Fruit fly (Drosophila melanogaster): ENCODE measurements around the gene dsb.
A peak's percentile ranks its signal among the peaks of the same experiment; 100 is the strongest.

The dsb gene

DNA sequence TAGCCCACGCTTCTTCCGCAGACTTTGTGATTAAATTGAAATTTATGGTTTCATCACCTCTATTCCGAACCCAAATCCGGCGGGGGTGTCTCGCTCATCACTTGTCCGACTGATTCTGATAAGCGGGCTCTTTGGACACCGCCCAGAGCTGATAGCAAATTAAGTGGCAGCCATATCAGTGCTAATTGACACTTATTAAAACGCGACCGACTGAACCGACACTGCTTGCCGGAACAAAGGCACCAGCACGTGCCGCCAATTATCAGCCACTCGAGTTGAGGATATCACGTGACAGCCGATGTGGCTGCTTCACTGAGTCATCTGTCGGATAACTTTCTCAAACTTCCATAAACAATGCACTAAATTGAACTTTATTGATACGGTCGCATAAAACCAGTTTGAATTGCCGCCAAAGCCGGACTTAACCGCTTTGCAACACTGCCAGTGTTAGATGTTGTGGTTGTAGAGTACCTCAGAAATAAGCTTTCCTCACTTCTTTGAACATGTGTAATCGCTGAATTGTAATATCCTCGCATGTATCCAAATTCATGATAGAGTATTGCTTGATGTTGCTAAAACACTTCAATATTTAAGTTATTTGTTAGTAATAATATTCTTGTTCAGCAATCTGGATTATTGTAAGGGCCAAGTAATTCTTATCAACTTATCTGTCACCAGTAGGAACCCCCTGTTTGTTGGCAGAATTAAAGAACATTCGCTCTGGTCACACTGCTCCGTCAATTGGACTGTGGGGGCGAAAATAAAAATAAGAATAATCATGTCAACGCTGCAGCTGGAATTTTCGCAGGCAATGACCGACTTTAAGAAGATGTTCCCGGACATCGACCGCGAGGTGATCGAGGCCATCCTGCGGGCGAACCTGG is 53.3 kb downstream of the dsb start, which contains the start of gene CG12024 (continued):
- TF ChIP-seq H15 (GFP tag; IDR thresholded peaks at IDR 0.05): peak; percentile 62; the same call in 1 of the 3 replicates
- peak; percentile 66; the same call in 1 of the 2 replicates for TF ChIP-seq CG14014 (GFP tag; IDR thresholded peaks at IDR 0.05)
- peak; percentile 58 for TF ChIP-seq dm (GFP tag; optimal IDR thresholded peaks at IDR 0.05)
- peak; percentile 4 for TF ChIP-seq CG15073 (GFP tag; optimal IDR thresholded peaks at IDR 0.05)
- peak; percentile 40 for TF ChIP-seq CG13296 (GFP tag; optimal IDR thresholded peaks at IDR 0.05)
- peak; percentile 91 for TF ChIP-seq pzg (GFP tag; optimal IDR thresholded peaks at IDR 0.05)
- no peak for TF ChIP-seq dimm (GFP tag; IDR thresholded peaks at IDR 0.05)
- peak; percentile 5 for TF ChIP-seq CG10274 (GFP tag; optimal IDR thresholded peaks at IDR 0.05)
- TF ChIP-seq Trl (optimal IDR thresholded peaks at IDR 0.05): peak in 1 of 2 experiments; percentile 11
- peak; percentile 76 for TF ChIP-seq Trl (GFP tag; optimal IDR thresholded peaks at IDR 0.05)
- no peak for TF ChIP-seq wor (GFP tag; IDR thresholded peaks at IDR 0.05)
- peak; percentile 15; the same call in 1 of the 2 replicates for TF ChIP-seq CG13287 (GFP tag; IDR thresholded peaks at IDR 0.05; ENCODE audit: partially characterized antibody)
- peak; percentile 82 for TF ChIP-seq Aef1 (GFP tag; IDR thresholded peaks at IDR 0.05)
- TF ChIP-seq h (optimal IDR thresholded peaks at IDR 0.05): no peak
- peak; percentile 90 for TF ChIP-seq sug (tag; optimal IDR thresholded peaks at IDR 0.05)
- TF ChIP-seq CG16815 (GFP tag; optimal IDR thresholded peaks at IDR 0.05): peak; percentile 72
- peak; percentile 80 for TF ChIP-seq CG7786 (GFP tag; optimal IDR thresholded peaks at IDR 0.05)
- no peak for TF ChIP-seq pfk (GFP tag; optimal IDR thresholded peaks at IDR 0.05)
- peak; percentile 71 for TF ChIP-seq CG17186 (GFP tag; optimal IDR thresholded peaks at IDR 0.05)
- peak; percentile 47 for TF ChIP-seq CG18476 (GFP tag; optimal IDR thresholded peaks at IDR 0.05)
- no peak for TF ChIP-seq zf30C (GFP tag; optimal IDR thresholded peaks at IDR 0.05)
- peak; percentile 74 for TF ChIP-seq CG7839 (tag; optimal IDR thresholded peaks at IDR 0.05)
- peak; percentile 47 for TF ChIP-seq zen (tag; optimal IDR thresholded peaks at IDR 0.05)
- peak; percentile 58; the same call in 1 of the 3 replicates for TF ChIP-seq Mrtf (GFP tag; IDR thresholded peaks at IDR 0.05)
- no peak for TF ChIP-seq Hr39 (optimal IDR thresholded peaks at IDR 0.05)
- peak; percentile 33 for TF ChIP-seq CTCF (GFP tag; optimal IDR thresholded peaks at IDR 0.05)
- no peak for TF ChIP-seq gsb (GFP tag; IDR thresholded peaks at IDR 0.05)
- no peak for TF ChIP-seq Hand (GFP tag; optimal IDR thresholded peaks at IDR 0.05)
- TF ChIP-seq Blimp-1 (GFP tag; optimal IDR thresholded peaks at IDR 0.05): peak; percentile 54
- peak; percentile 88 for TF ChIP-seq nmo (GFP tag; optimal IDR thresholded peaks at IDR 0.05)
- peak; percentile 27; the same call in 1 of the 2 replicates for TF ChIP-seq CG17612 (GFP tag; IDR thresholded peaks at IDR 0.05)
- TF ChIP-seq Lim3 (GFP tag; IDR thresholded peaks at IDR 0.05): no peak
- no peak for TF ChIP-seq Vsx1 (GFP tag; optimal IDR thresholded peaks at IDR 0.05)
- TF ChIP-seq Eip74EF (GFP tag; optimal IDR thresholded peaks at IDR 0.05): no peak
- TF ChIP-seq sens (GFP tag): peak; percentile 92
- TF ChIP-seq CG13624 (GFP tag; optimal IDR thresholded peaks at IDR 0.05): peak; percentile 74
- peak; percentile 40 for TF ChIP-seq CG18764 (GFP tag; optimal IDR thresholded peaks at IDR 0.05)
- no peak for TF ChIP-seq CG7745 (tag; optimal IDR thresholded peaks at IDR 0.05)
- peak; percentile 76 for TF ChIP-seq CG10209 (GFP tag; optimal IDR thresholded peaks at IDR 0.05)
- peak; percentile 65 for TF ChIP-seq CG13894 (tag; optimal IDR thresholded peaks at IDR 0.05)
- TF ChIP-seq Mes4 (GFP tag; optimal IDR thresholded peaks at IDR 0.05): peak; percentile 45
- peak; percentile 70 for TF ChIP-seq maf-S (GFP tag; optimal IDR thresholded peaks at IDR 0.05)
- peak; percentile 86 for TF ChIP-seq mam (GFP tag; optimal IDR thresholded peaks at IDR 0.05)
- peak; percentile 84 for TF ChIP-seq pho (GFP tag; optimal IDR thresholded peaks at IDR 0.05)
- peak; percentile 51 for TF ChIP-seq Sox100B (GFP tag; optimal IDR thresholded peaks at IDR 0.05)
- TF ChIP-seq CG11398 (GFP tag; optimal IDR thresholded peaks at IDR 0.05): no peak
- peak; percentile 95 for TF ChIP-seq Elba2 (GFP tag; optimal IDR thresholded peaks at IDR 0.05)
- TF ChIP-seq Lhr (GFP tag; optimal IDR thresholded peaks at IDR 0.05): peak; percentile 80
- TF ChIP-seq Dref (GFP tag; IDR thresholded peaks at IDR 0.05): peak; percentile 4; the same call in 1 of the 2 replicates
- TF ChIP-seq so (GFP tag; IDR thresholded peaks at IDR 0.05): 0 out of 3 replicates have a peak, but pooled peaks have one; percentile 21

Measured in whole organism, embryonic.